Fruit fly (Drosophila melanogaster) whole organism, embryonic: ENCODE data around the gene CLS.

Experiments used
- ATbp ChIP-seq: fragments of 200-800 bp; sonication (Bioruptor generic); optimal IDR thresholded peaks from 2 replicates; lab custom pipeline; 2017; ENCODE audit warnings: missing biosample characterization, mild to moderate bottlenecking, missing genetic modification characterization, missing genetic modification reagents
- Bdp1 ChIP-seq: fragments of 200-800 bp; sonication (Bioruptor generic); optimal IDR thresholded peaks from 3 replicates; lab custom pipeline; 2016; ENCODE audit warnings: missing biosample characterization, missing genetic modification characterization
- Bgb ChIP-seq: fragments of 200-800 bp; sonication (Bioruptor generic); IDR thresholded peaks from 2 replicates; pipeline ENCODE4 v1.3.6; 2022; ENCODE audit warnings: missing biosample characterization, missing genetic modification characterization; ENCODE audit not compliant: partially characterized antibody
- BtbVII ChIP-seq: fragments of 200-800 bp; sonication (Bioruptor generic); optimal IDR thresholded peaks from 3 replicates; lab custom pipeline; 2017; ENCODE audit warnings: missing biosample characterization, mild to moderate bottlenecking, missing genetic modification characterization
- CG10654 ChIP-seq: fragments of 200-800 bp; sonication (Bioruptor generic); optimal IDR thresholded peaks from 2 replicates; lab custom pipeline; 2016; ENCODE audit warnings: missing biosample characterization, missing genetic modification characterization
- CG11456 ChIP-seq: fragments of 200-800 bp; sonication (Bioruptor generic); IDR thresholded peaks from 3 replicates; pipeline ENCODE4 v1.3.6; 2022; ENCODE audit warnings: missing biosample characterization, missing genetic modification characterization
- CG12299 ChIP-seq: fragments of 200-800 bp; sonication (Bioruptor generic); optimal IDR thresholded peaks from 2 replicates; lab custom pipeline; 2018; ENCODE audit warnings: missing biosample characterization, mild to moderate bottlenecking, missing genetic modification characterization
- CG12744 ChIP-seq: fragments of 200-800 bp; sonication (Bioruptor generic); optimal IDR thresholded peaks from 2 replicates; lab custom pipeline; 2016; ENCODE audit warnings: missing biosample characterization, missing genetic modification characterization
- CG13894 ChIP-seq: fragments of 200-800 bp; sonication (Bioruptor generic); optimal IDR thresholded peaks from 3 replicates; lab custom pipeline; 2018; ENCODE audit warnings: missing biosample characterization, mild to moderate bottlenecking, missing genetic modification characterization, moderate library complexity
- CG16813 ChIP-seq: fragments of 200-800 bp; sonication (Bioruptor generic); IDR thresholded peaks from 3 replicates; pipeline ENCODE4 v1.3.6; 2022; ENCODE audit warnings: missing biosample characterization, missing genetic modification characterization; ENCODE audit not compliant: partially characterized antibody
- CG2678 ChIP-seq: fragments of 200-800 bp; sonication (Bioruptor generic); optimal IDR thresholded peaks from 3 replicates; lab custom pipeline; 2019; ENCODE audit warnings: missing biosample characterization, mild to moderate bottlenecking, missing genetic modification characterization, moderate library complexity
- CG2712 ChIP-seq: fragments of 200-800 bp; optimal IDR thresholded peaks from 3 replicates; lab custom pipeline; 2019; ENCODE audit warnings: missing biosample characterization, mild to moderate bottlenecking, missing genetic modification characterization, moderate library complexity
- CG30431 ChIP-seq: fragments of 200-800 bp; sonication (Bioruptor generic); optimal IDR thresholded peaks from 2 replicates; lab custom pipeline; 2017; ENCODE audit warnings: missing biosample characterization, missing genetic modification characterization
- CG33213 ChIP-seq: fragments of 200-800 bp; sonication (Bioruptor generic); optimal IDR thresholded peaks from 3 replicates; lab custom pipeline; 2016; ENCODE audit warnings: missing biosample characterization, missing genetic modification characterization
- CG4404 ChIP-seq: fragments of 200-800 bp; sonication (Bioruptor generic); IDR thresholded peaks from 2 replicates; pipeline ENCODE4 v1.3.6; 2022; ENCODE audit warnings: missing biosample characterization, missing genetic modification characterization
- CG4424 ChIP-seq: fragments of 200-800 bp; sonication (Bioruptor generic); optimal IDR thresholded peaks from 3 replicates; lab custom pipeline; 2016; ENCODE audit warnings: missing biosample characterization, missing genetic modification characterization
- CG4820 ChIP-seq: fragments of 200-800 bp; sonication (Bioruptor generic); optimal IDR thresholded peaks from 3 replicates; lab custom pipeline; 2016; ENCODE audit warnings: missing biosample characterization, missing genetic modification characterization
- CG5245 ChIP-seq: fragments of 200-800 bp; sonication (Bioruptor generic); optimal IDR thresholded peaks from 3 replicates; lab custom pipeline; 2016; ENCODE audit warnings: missing biosample characterization, missing genetic modification characterization
- CG6175 ChIP-seq: fragments of 200-800 bp; sonication (Bioruptor generic); IDR thresholded peaks from 3 replicates; pipeline ENCODE4 v1.3.6; 2022; ENCODE audit warnings: missing biosample characterization, missing genetic modification characterization
- CG6272 ChIP-seq: fragments of 200-800 bp; sonication (Bioruptor generic); IDR thresholded peaks from 2 replicates; pipeline ENCODE4 v1.3.6; 2022; ENCODE audit warnings: missing biosample characterization, missing genetic modification characterization
- CG7839 ChIP-seq: fragments of 200-800 bp; sonication (Bioruptor generic); optimal IDR thresholded peaks from 3 replicates; lab custom pipeline; 2018; ENCODE audit warnings: missing biosample characterization, mild to moderate bottlenecking, missing genetic modification characterization, moderate library complexity
- CG8478 ChIP-seq: fragments of >200 bp; optimal IDR thresholded peaks from 2 replicates; lab custom pipeline; 2018
- CG8765 ChIP-seq: fragments of 200-800 bp; sonication (Bioruptor generic); IDR thresholded peaks from 2 replicates; pipeline ENCODE4 v1.3.6; 2022; ENCODE audit warnings: missing biosample characterization, missing genetic modification characterization
- CG9932 ChIP-seq: fragments of 200-800 bp; sonication (Bioruptor generic); IDR thresholded peaks from 2 replicates; pipeline ENCODE4 v1.3.6; 2022; ENCODE audit warnings: missing biosample characterization, missing genetic modification characterization
- CHES-1-like ChIP-seq: fragments of 200-800 bp; sonication (Bioruptor generic); optimal IDR thresholded peaks from 2 replicates; lab custom pipeline; 2016; ENCODE audit warnings: missing biosample characterization, missing genetic modification characterization
- CoRest ChIP-seq: fragments of 200-800 bp; sonication (Bioruptor generic); optimal IDR thresholded peaks from 3 replicates; lab custom pipeline; 2018; ENCODE audit warnings: missing biosample characterization, mild to moderate bottlenecking, missing genetic modification characterization, moderate library complexity
- Dfd ChIP-seq, 2 experiments: fragments of >200 bp; optimal IDR thresholded peaks; 2 replicates each; lab custom pipeline; 2017; ENCODE audit warnings: missing biosample characterization in 2 of 2, missing genetic modification characterization in 2 of 2
- Elba2 ChIP-seq: fragments of 200-800 bp; sonication (Bioruptor generic); optimal IDR thresholded peaks from 3 replicates; lab custom pipeline; 2016; ENCODE audit warnings: missing biosample characterization, missing genetic modification characterization
- Gug ChIP-seq: fragments of 200-800 bp; sonication (Bioruptor generic); IDR thresholded peaks from 4 replicates; pipeline ENCODE4 v1.3.6; 2022; ENCODE audit warnings: missing biosample characterization, missing genetic modification characterization
- HLH3B ChIP-seq: fragments of 200-800 bp; sonication (Bioruptor generic); IDR thresholded peaks from 2 replicates; pipeline ENCODE4 v1.3.6; 2022; ENCODE audit warnings: missing biosample characterization, missing genetic modification characterization
- HLH54F ChIP-seq: fragments of 200-800 bp; sonication (Bioruptor generic); optimal IDR thresholded peaks from 3 replicates; lab custom pipeline; 2016; ENCODE audit warnings: missing biosample characterization, missing genetic modification characterization
- NC2α ChIP-seq: fragments of 200-800 bp; sonication (Bioruptor generic); optimal IDR thresholded peaks from 2 replicates; lab custom pipeline; 2016; ENCODE audit warnings: missing biosample characterization, missing genetic modification characterization
- Ptx1 ChIP-seq: fragments of 200-800 bp; sonication (Bioruptor generic); IDR thresholded peaks from 2 replicates; pipeline ENCODE4 v1.3.6; 2022; ENCODE audit warnings: missing biosample characterization, missing genetic modification characterization
- Sry-δ ChIP-seq: fragments of 200-800 bp; sonication (Bioruptor generic); optimal IDR thresholded peaks from 2 replicates; lab custom pipeline; 2016; ENCODE audit warnings: missing biosample characterization, missing genetic modification characterization
- Taf1 ChIP-seq: fragments of 200-800 bp; sonication (Bioruptor generic); IDR thresholded peaks from 2 replicates; pipeline ENCODE4 v1.3.6; 2022; ENCODE audit warnings: missing biosample characterization, missing genetic modification characterization
- Xbp1 ChIP-seq: fragments of 200-800 bp; sonication (Bioruptor generic); optimal IDR thresholded peaks from 3 replicates; lab custom pipeline; 2016; ENCODE audit warnings: missing biosample characterization, mild to moderate bottlenecking, missing genetic modification characterization
- ab ChIP-seq: fragments of 200-800 bp; sonication (Bioruptor generic); optimal IDR thresholded peaks from 2 replicates; lab custom pipeline; 2016; ENCODE audit warnings: missing biosample characterization, missing genetic modification characterization
- az2 ChIP-seq: fragments of 200-800 bp; sonication (Bioruptor generic); optimal IDR thresholded peaks from 3 replicates; lab custom pipeline; 2016; ENCODE audit warnings: missing biosample characterization, missing genetic modification characterization
- ci ChIP-seq: fragments of 200-800 bp; sonication (Bioruptor generic); IDR thresholded peaks from 3 replicates; pipeline ENCODE4 v1.3.6; 2022; ENCODE audit warnings: missing biosample characterization, missing genetic modification characterization
- dati ChIP-seq: fragments of 200-800 bp; sonication (Bioruptor generic); IDR thresholded peaks from 2 replicates; pipeline ENCODE4 v1.3.6; 2022; ENCODE audit warnings: missing biosample characterization, missing genetic modification characterization
- dysf ChIP-seq: fragments of 200-800 bp; sonication (Bioruptor generic); IDR thresholded peaks from 3 replicates; pipeline ENCODE4 v1.3.6; 2022; ENCODE audit warnings: missing biosample characterization, missing genetic modification characterization
- en ChIP-seq: fragments of 200-800 bp; sonication (Bioruptor generic); optimal IDR thresholded peaks from 2 replicates; lab custom pipeline; 2016; ENCODE audit warnings: missing biosample characterization, missing genetic modification characterization
- fru ChIP-seq: fragments of >200 bp; optimal IDR thresholded peaks from 2 replicates; lab custom pipeline; 2017
- kah ChIP-seq: fragments of 200-800 bp; sonication (Bioruptor generic); optimal IDR thresholded peaks from 2 replicates; lab custom pipeline; 2018; ENCODE audit warnings: missing biosample characterization, mild to moderate bottlenecking, missing genetic modification characterization
- nmo ChIP-seq: fragments of 200-800 bp; sonication (Bioruptor generic); optimal IDR thresholded peaks from 2 replicates; lab custom pipeline; 2018; ENCODE audit warnings: missing biosample characterization, mild to moderate bottlenecking, missing genetic modification characterization, moderate library complexity
- prd ChIP-seq, 3 experiments: fragments of >200 bp in 2 of 3; fragments of 200-800 bp in 1 of 3; sonication (Bioruptor generic) in 1 of 3; optimal IDR thresholded peaks in 2 of 3; IDR thresholded peaks in 1 of 3; 2 replicates in 2 of 3; 3 replicates in 1 of 3; pipeline versions ENCODE4 v1.3.6 to Lab custom; 2017 to 2022; ENCODE audit warnings: missing biosample characterization in 1 of 3, missing genetic modification characterization in 1 of 3
- pum ChIP-seq: fragments of 200-800 bp; sonication (Bioruptor generic); optimal IDR thresholded peaks from 2 replicates; lab custom pipeline; 2016; ENCODE audit warnings: missing biosample characterization, missing genetic modification characterization
- repo ChIP-seq: fragments of 200-800 bp; sonication (Bioruptor generic); optimal IDR thresholded peaks from 2 replicates; lab custom pipeline; 2016; ENCODE audit warnings: missing biosample characterization, missing genetic modification characterization
- ro ChIP-seq: fragments of 200-800 bp; sonication (Bioruptor generic); IDR thresholded peaks from 2 replicates; pipeline ENCODE4 v1.3.6; 2022; ENCODE audit warnings: missing biosample characterization, missing genetic modification characterization
- sens-2 ChIP-seq: fragments of 200-800 bp; sonication (Bioruptor generic); IDR thresholded peaks from 2 replicates; pipeline ENCODE4 v1.3.6; 2022; ENCODE audit warnings: missing biosample characterization, missing genetic modification characterization
- slbo ChIP-seq: fragments of 200-800 bp; sonication (Bioruptor generic); IDR thresholded peaks from 2 replicates; pipeline ENCODE4 v1.3.6; 2022; ENCODE audit warnings: missing biosample characterization, missing genetic modification characterization
- so ChIP-seq: fragments of 200-800 bp; sonication (Bioruptor generic); IDR thresholded peaks from 3 replicates; pipeline ENCODE4 v1.3.6; 2022; ENCODE audit warnings: missing biosample characterization, missing genetic modification characterization
- vnd ChIP-seq: fragments of 200-800 bp; sonication (Bioruptor generic); IDR thresholded peaks from 3 replicates; pipeline ENCODE4 v1.3.6; 2022; ENCODE audit warnings: missing biosample characterization, missing genetic modification characterization; ENCODE audit not compliant: partially characterized antibody

The CLS gene

DNA sequence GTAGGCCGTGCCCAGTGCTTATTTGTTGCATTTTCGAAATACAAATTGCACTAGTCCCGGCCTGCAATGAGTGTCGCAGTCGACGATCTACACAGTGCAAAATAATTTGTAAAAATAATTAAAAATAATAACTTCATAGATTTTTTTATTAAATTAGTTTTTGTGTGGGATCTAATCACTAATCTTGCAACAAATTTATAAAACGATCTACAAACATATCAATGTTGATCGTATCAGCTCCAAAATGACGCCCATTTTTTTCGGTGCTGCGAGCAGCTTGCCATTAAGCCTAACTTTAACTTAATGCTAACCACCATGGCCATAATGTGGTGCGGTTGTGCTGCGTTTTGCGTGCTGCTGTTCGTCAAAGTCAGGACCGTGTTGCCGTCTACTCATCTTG lies 35.8 kb downstream of the CLS start (continued):
- TF ChIP-seq CG30431 (GFP tag; lab: Kevin White, UChicago) = no peak
- no peak for TF ChIP-seq CG5245 (GFP tag; lab: Kevin White, UChicago)
- TF ChIP-seq CG9932 (GFP tag; lab: Robert Waterston, UW) = no peak
- TF ChIP-seq ro = no peak
- TF ChIP-seq Bdp1 (GFP tag; lab: Kevin White, UChicago) = no peak
- no peak for TF ChIP-seq fru (lab: Kevin White, UChicago)
- no peak for TF ChIP-seq en (GFP tag; lab: Kevin White, UChicago)
- no peak for TF ChIP-seq ATbp (GFP tag; lab: Kevin White, UChicago)
- no peak for TF ChIP-seq vnd (GFP tag; lab: Robert Waterston, UW)
- TF ChIP-seq pum = no peak
- TF ChIP-seq nmo (GFP tag; lab: Kevin White, UChicago) = peak; percentile 0
- TF ChIP-seq CG11456 = no peak
- TF ChIP-seq prd (optimal IDR thresholded peaks at IDR 0.05; lab: Kevin White, UChicago) = no peak
- peak; percentile 33; the same call in 2 of the 3 replicates for TF ChIP-seq prd (GFP tag; IDR thresholded peaks at IDR 0.05; lab: Robert Waterston, UW)
- TF ChIP-seq CG8478 (lab: Kevin White, UChicago) = no peak
- TF ChIP-seq so = no peak
- 0 out of 3 replicates have a peak, but pooled peaks have one; percentile 45 for TF ChIP-seq ci (GFP tag; lab: Robert Waterston, UW)
- no peak for TF ChIP-seq CG16813 (GFP tag; lab: Robert Waterston, UW)
- TF ChIP-seq CG4404 (GFP tag; lab: Robert Waterston, UW) = no peak
- no peak for TF ChIP-seq NC2α (GFP tag; lab: Kevin White, UChicago)
- no peak for TF ChIP-seq Gug
- TF ChIP-seq sens-2 (GFP tag; lab: Robert Waterston, UW) = 0 out of 2 replicates have a peak, but pooled peaks have one; percentile 28
- TF ChIP-seq kah (GFP tag; lab: Kevin White, UChicago) = no peak
- no peak for TF ChIP-seq CG4820 (GFP tag; lab: Kevin White, UChicago)
- TF ChIP-seq az2 (GFP tag; lab: Kevin White, UChicago) = peak; percentile 25
- peak; percentile 34 for TF ChIP-seq CG2712 (tag; lab: Kevin White, UChicago)
- TF ChIP-seq CG8765 (GFP tag; lab: Robert Waterston, UW) = no peak
- no peak for TF ChIP-seq dati
- peak; percentile 2 for TF ChIP-seq Xbp1 (GFP tag; lab: Kevin White, UChicago)
- no peak for TF ChIP-seq HLH54F (GFP tag; lab: Kevin White, UChicago)
- peak; percentile 23 for TF ChIP-seq CG4424 (GFP tag; lab: Kevin White, UChicago)
- no peak for TF ChIP-seq CG6272
- TF ChIP-seq CG12299 (tag; lab: Kevin White, UChicago) = no peak
- no peak for TF ChIP-seq BtbVII (GFP tag; lab: Kevin White, UChicago)
- TF ChIP-seq ab (GFP tag; lab: Kevin White, UChicago) = no peak
- no peak for TF ChIP-seq CG13894 (tag; lab: Kevin White, UChicago)
- TF ChIP-seq Ptx1 (GFP tag; lab: Robert Waterston, UW) = 0 out of 2 replicates have a peak, but pooled peaks have one; percentile 36
- no peak for TF ChIP-seq repo
- no peak for TF ChIP-seq CG6175 (GFP tag; lab: Robert Waterston, UW)
- TF ChIP-seq CG2678 (tag; lab: Kevin White, UChicago) = peak; percentile 9
- TF ChIP-seq Elba2 (GFP tag; lab: Kevin White, UChicago) = no peak
- no peak for TF ChIP-seq CG12744 (GFP tag; lab: Kevin White, UChicago)
- no peak for TF ChIP-seq Sry-δ (GFP tag; lab: Kevin White, UChicago)
- TF ChIP-seq Taf1 = no peak
- no peak for TF ChIP-seq CG33213 (GFP tag; lab: Kevin White, UChicago)
- peak; percentile 40; the same call in 1 of the 2 replicates for TF ChIP-seq HLH3B
- TF ChIP-seq CoRest = no peak
- no peak for TF ChIP-seq Bgb (GFP tag; lab: Robert Waterston, UW)
- TF ChIP-seq CHES-1-like (GFP tag; lab: Kevin White, UChicago) = no peak
- TF ChIP-seq Dfd (GFP tag; optimal IDR thresholded peaks at IDR 0.05; lab: Kevin White, UChicago) = no peak
- TF ChIP-seq CG10654 (GFP tag; lab: Kevin White, UChicago) = no peak
- TF ChIP-seq slbo = peak; percentile 28; the same call in 1 of the 2 replicates
- peak; percentile 14 for TF ChIP-seq CG7839
- TF ChIP-seq dysf (GFP tag; lab: Robert Waterston, UW) = peak; percentile 41; the same call in 2 of the 3 replicates
